Worm (Caenorhabditis elegans): ENCODE results near the gene Y47G7B.2.

Y47G7B.2 gene

ce11 chrII:2752536-2752935, 44.7 kb upstream of the Y47G7B.2 start, which contains the start of gene F29A7.6 (continued):
- TF ChIP-seq dpl-1 (GFP tag; optimal IDR thresholded peaks at IDR 0.05) (peak; percentile 14 to 72 (median 69)), fkh-8 (tag; optimal IDR thresholded peaks at IDR 0.05) (peak; percentile 76), mep-1 (tag; optimal IDR thresholded peaks at IDR 0.05) (no peak), xbp-1 (tag; optimal IDR thresholded peaks at IDR 0.05) (peak; percentile 67), elt-3 (tag; optimal IDR thresholded peaks at IDR 0.05) (peak in 1 of 6 experiments; percentile 17), unc-130 (tag; optimal IDR thresholded peaks at IDR 0.05) (peak; percentile 43), lin-13 (GFP tag; optimal IDR thresholded peaks at IDR 0.05) (peak; percentile 57), lin-15B (tag; optimal IDR thresholded peaks at IDR 0.05) (peak; percentile 60), aly-2 (tag; optimal IDR thresholded peaks at IDR 0.05) (no peak), C16A3.4 (tag; optimal IDR thresholded peaks at IDR 0.05) (peak; percentile 46), ceh-82 (tag; optimal IDR thresholded peaks at IDR 0.05) (peak; percentile 65 to 71 (median 66)), unc-98 (GFP tag; IDR thresholded peaks at IDR 0.05) (peak; percentile 68), egl-13 (tag; optimal IDR thresholded peaks at IDR 0.05) (peak; percentile 26), tlp-1 (tag; optimal IDR thresholded peaks at IDR 0.05) (no peak), nhr-12 (tag; optimal IDR thresholded peaks at IDR 0.05) (no peak), sox-4 (tag; optimal IDR thresholded peaks at IDR 0.05) (peak; percentile 65), nhr-11 (tag; optimal IDR thresholded peaks at IDR 0.05) (no peak), lsy-2 (tag; optimal IDR thresholded peaks at IDR 0.05) (peak in 1 of 2 experiments; percentile 69), hlh-4 (tag; optimal IDR thresholded peaks at IDR 0.05) (no peak), skn-1 (tag; optimal IDR thresholded peaks at IDR 0.05) (peak; percentile 41), elt-2 (tag; optimal IDR thresholded peaks at IDR 0.05) (peak; percentile 53), nhr-20 (tag; optimal IDR thresholded peaks at IDR 0.05) (peak; percentile 66), zag-1 (tag; optimal IDR thresholded peaks at IDR 0.05) (no peak), ztf-11 (tag; optimal IDR thresholded peaks at IDR 0.05) (peak in 1 of 2 experiments; percentile 83), mef-2 (tag; optimal IDR thresholded peaks at IDR 0.05) (no peak), nhr-19 (GFP tag; conservative IDR thresholded peaks at IDR 0.05) (peak; percentile 65), rnt-1 (tag; optimal IDR thresholded peaks at IDR 0.05) (peak; percentile 95), ceh-88 (GFP tag; IDR thresholded peaks at IDR 0.05) (no peak), efl-3 (GFP tag; optimal IDR thresholded peaks at IDR 0.05) (no peak), fkh-4 (tag; optimal IDR thresholded peaks at IDR 0.05; ENCODE audit: borderline replicate concordance) (peak; percentile 81), zip-4 (GFP tag; optimal IDR thresholded peaks at IDR 0.05) (no peak), ceh-63 (GFP tag; optimal IDR thresholded peaks at IDR 0.05) (no peak)

DNA sequence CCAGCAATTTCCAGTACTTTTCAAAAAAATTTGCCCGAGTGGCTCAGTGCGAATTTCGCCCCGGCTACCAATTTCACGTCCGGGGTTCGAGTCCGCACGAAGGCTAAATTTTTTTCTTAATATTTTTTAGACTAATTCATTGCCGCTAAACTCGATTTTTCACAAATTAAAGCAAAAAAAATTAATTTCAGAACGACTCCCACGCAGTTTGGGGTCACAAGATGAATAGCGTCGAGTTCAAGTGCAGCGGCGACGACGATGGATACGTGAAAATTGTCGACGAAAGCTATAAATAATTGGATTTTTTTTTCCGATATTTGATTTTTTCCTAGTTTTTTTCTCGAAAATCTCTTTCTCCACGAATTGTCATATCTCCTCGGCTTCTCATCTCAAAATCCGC, 43.5 kb upstream of the Y47G7B.2 start:
- TF ChIP-seq F16B12.6 (tag; optimal IDR thresholded peaks at IDR 0.05) (no peak), ces-1 (GFP tag; optimal IDR thresholded peaks at IDR 0.05) (no peak), fos-1 (tag; optimal IDR thresholded peaks at IDR 0.05) (no peak), unc-30 (tag; optimal IDR thresholded peaks at IDR 0.05) (no peak), ztf-4 (tag; optimal IDR thresholded peaks at IDR 0.05) (no peak), nhr-47 (tag; optimal IDR thresholded peaks at IDR 0.05) (no peak), C04F5.9 (tag; optimal IDR thresholded peaks at IDR 0.05) (no peak), swsn-7 (tag; optimal IDR thresholded peaks at IDR 0.05) (no peak), nhr-77 (tag; optimal IDR thresholded peaks at IDR 0.05) (no peak), unc-98 (GFP tag; IDR thresholded peaks at IDR 0.05) (no peak), mep-1 (tag; optimal IDR thresholded peaks at IDR 0.05) (no peak), dsc-1 (tag; optimal IDR thresholded peaks at IDR 0.05) (no peak), nhr-19 (GFP tag; conservative IDR thresholded peaks at IDR 0.05) (no peak), dpl-1 (GFP tag; optimal IDR thresholded peaks at IDR 0.05) (no peak), lin-14 (GFP tag; optimal IDR thresholded peaks at IDR 0.05) (no peak)
